Fruit fly (Drosophila melanogaster): Measurements from ENCODE around the gene CG6749.

Gene CG6749

dm6 chr3L:9733563-9733962 lies at the start of gene CG6749:
Gene CG6749 (minus strand): TSS chr3L:9733807.
- no peak for TF ChIP-seq CG33017 (tag; optimal IDR thresholded peaks at IDR 0.05)

DNA sequence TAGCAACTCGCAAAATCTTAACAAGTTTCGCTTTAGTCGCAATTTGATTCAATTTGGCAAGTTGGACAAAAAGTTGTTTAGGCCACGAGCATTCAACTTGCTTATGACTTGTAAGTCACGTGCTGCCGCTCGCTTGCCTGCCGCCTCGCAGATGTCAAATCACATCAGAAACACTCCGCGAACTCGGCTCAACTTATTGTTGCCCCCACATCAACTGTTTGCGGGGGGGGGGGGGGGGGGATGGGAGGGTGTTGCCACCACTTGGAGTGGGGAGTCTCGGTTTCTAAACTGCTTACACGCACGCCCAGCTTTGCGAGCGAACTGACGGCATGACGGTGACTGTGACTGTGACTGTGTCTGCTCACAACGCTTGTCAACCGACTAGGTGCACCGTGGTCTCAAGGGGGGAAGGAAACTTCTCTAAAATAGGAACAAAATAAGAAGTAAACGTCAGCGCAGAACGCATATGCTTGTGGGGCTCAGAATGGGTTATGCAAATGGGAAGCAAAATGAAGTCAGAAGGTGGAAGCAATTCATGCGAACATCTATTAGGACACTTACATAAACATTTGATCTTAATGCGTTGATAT lies 43.3 kb upstream of the CG6749 start:
- TF ChIP-seq kay (GFP tag; ENCODE audit: borderline replicate concordance) (no peak), bab1 (GFP tag; optimal IDR thresholded peaks at IDR 0.05) (no peak), Hr96 (GFP tag; optimal IDR thresholded peaks at IDR 0.05) (no peak), Crg-1 (GFP tag; optimal IDR thresholded peaks at IDR 0.05) (no peak), CG14711 (tag; optimal IDR thresholded peaks at IDR 0.05) (no peak), Clk (GFP tag; optimal IDR thresholded peaks at IDR 0.05) (no peak), CG7101 (tag; optimal IDR thresholded peaks at IDR 0.05) (no peak), cnc (optimal IDR thresholded peaks at IDR 0.05) (no peak), CG1620 (GFP tag; optimal IDR thresholded peaks at IDR 0.05) (no peak), Mnt (GFP tag; optimal IDR thresholded peaks at IDR 0.05) (no peak), CG33017 (tag; optimal IDR thresholded peaks at IDR 0.05) (no peak), CG5204 (GFP tag; optimal IDR thresholded peaks at IDR 0.05) (no peak), toe (GFP tag; optimal IDR thresholded peaks at IDR 0.05) (no peak), cic (GFP tag; optimal IDR thresholded peaks at IDR 0.05) (no peak), ovo (GFP tag; optimal IDR thresholded peaks at IDR 0.05) (no peak), tj (GFP tag; optimal IDR thresholded peaks at IDR 0.05) (no peak), CG7045 (GFP tag; optimal IDR thresholded peaks at IDR 0.05) (no peak), CG11617 (GFP tag; optimal IDR thresholded peaks at IDR 0.05) (no peak), CG12768 (GFP tag; optimal IDR thresholded peaks at IDR 0.05) (no peak), pad (GFP tag; optimal IDR thresholded peaks at IDR 0.05) (no peak)

- TF ChIP-seq CG33017 (tag; optimal IDR thresholded peaks at IDR 0.05) = no peak
- TF ChIP-seq tj (GFP tag; optimal IDR thresholded peaks at IDR 0.05) = no peak
- no peak for TF ChIP-seq ovo (GFP tag; optimal IDR thresholded peaks at IDR 0.05)
- no peak for TF ChIP-seq CG7101 (tag; optimal IDR thresholded peaks at IDR 0.05)
- no peak for TF ChIP-seq CG14711 (tag; optimal IDR thresholded peaks at IDR 0.05)
- no peak for TF ChIP-seq Mnt (GFP tag; optimal IDR thresholded peaks at IDR 0.05)
Measured at dm6 chr3L:9775728-9776127, 42.1 kb upstream of the CG6749 start.

DNA sequence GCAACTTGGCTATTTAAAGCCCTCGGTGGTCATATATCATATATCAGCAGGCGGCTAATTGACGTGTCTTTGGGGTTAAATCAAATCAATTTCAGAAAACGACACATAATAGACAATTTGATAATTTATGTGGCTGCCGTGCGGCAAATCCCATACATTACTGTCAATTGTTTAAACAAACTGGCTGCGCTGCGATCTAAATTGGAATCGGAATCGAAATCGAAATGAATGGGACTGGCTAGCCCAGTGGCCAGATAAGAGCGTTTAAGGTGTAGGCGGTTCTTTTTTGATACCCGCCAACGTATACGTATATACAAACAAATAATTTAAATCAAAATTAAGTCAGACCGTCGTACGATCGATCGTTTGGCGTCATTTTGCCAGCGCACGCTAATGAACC lies 34.8 kb upstream of the CG6749 start:
- TF ChIP-seq cnc (optimal IDR thresholded peaks at IDR 0.05) (no peak), CG14711 (tag; optimal IDR thresholded peaks at IDR 0.05) (no peak), ovo (GFP tag; optimal IDR thresholded peaks at IDR 0.05) (no peak), CG11617 (GFP tag; optimal IDR thresholded peaks at IDR 0.05) (no peak), CG7101 (tag; optimal IDR thresholded peaks at IDR 0.05) (no peak), kay (GFP tag; ENCODE audit: borderline replicate concordance) (no peak), pad (GFP tag; optimal IDR thresholded peaks at IDR 0.05) (no peak), toe (GFP tag; optimal IDR thresholded peaks at IDR 0.05) (no peak), Hr96 (GFP tag; optimal IDR thresholded peaks at IDR 0.05) (no peak), CG5204 (GFP tag; optimal IDR thresholded peaks at IDR 0.05) (no peak), CG1620 (GFP tag; optimal IDR thresholded peaks at IDR 0.05) (no peak), CG7045 (GFP tag; optimal IDR thresholded peaks at IDR 0.05) (no peak), tj (GFP tag; optimal IDR thresholded peaks at IDR 0.05) (no peak), cic (GFP tag; optimal IDR thresholded peaks at IDR 0.05) (no peak), Clk (GFP tag; optimal IDR thresholded peaks at IDR 0.05) (no peak), CG33017 (tag; optimal IDR thresholded peaks at IDR 0.05) (no peak), Mnt (GFP tag; optimal IDR thresholded peaks at IDR 0.05) (no peak), CG12768 (GFP tag; optimal IDR thresholded peaks at IDR 0.05) (no peak), Crg-1 (GFP tag; optimal IDR thresholded peaks at IDR 0.05) (no peak)

DNA sequence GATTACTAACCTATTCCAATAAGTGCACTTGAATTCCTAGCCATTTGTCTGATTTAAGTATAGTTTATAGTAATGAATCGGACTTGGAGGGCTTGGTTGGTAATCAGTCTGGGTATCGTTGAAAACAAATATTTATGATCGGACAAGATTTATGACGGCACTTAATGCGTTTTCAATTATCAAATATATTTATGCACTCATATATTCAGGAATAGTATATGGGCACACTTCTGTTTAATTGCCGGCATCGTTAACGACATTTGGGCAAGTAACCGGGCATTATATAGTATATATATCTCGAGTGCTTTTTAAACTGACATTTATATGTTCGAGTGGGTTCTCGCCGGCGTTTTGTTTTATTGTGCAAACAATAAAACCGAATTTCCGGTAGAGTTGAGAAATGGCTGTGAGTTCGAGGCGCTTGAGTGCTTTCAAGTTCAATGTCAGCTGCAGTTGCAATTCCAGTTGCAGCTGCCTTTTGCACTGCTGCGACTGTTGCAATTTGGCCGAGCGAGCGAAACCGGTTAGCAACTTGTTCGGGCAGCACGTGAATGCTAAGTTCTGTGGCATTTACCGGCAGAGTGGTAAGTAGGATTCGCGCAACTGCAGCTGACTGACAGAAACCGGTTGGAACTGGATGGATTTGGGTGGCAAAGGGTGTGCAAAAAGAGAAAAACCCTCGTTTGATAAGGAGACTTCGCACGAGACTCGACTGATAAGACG lies 34.2 kb upstream of the CG6749 start:
- TF ChIP-seq CG7045 (GFP tag; optimal IDR thresholded peaks at IDR 0.05) (peak; percentile 23), kay (GFP tag; ENCODE audit: borderline replicate concordance) (peak; percentile 47), CG12768 (GFP tag; optimal IDR thresholded peaks at IDR 0.05) (no peak)

DNA sequence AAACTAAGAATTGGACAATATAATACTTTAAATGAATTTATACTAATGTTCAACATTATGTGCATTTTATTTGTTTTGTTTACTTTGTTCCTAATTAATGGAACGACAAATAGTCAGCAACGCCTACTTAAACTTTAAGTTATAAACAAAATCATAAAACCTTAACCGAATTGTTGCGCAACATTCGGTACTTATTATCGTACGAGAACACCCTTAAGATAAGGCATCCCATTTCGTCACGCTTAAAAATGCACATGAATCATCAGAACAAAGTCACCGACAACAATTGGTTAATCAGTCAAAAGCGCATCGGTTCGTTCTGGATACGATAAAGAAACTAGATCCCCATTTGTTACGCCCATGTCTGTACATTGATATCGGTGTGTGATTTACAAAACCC lies 32.8 kb upstream of the CG6749 start:
- TF ChIP-seq bab1 (GFP tag; optimal IDR thresholded peaks at IDR 0.05) (no peak), CG14711 (tag; optimal IDR thresholded peaks at IDR 0.05) (no peak), tj (GFP tag; optimal IDR thresholded peaks at IDR 0.05) (no peak), CG1620 (GFP tag; optimal IDR thresholded peaks at IDR 0.05) (no peak), ovo (GFP tag; optimal IDR thresholded peaks at IDR 0.05) (no peak), Mnt (GFP tag; optimal IDR thresholded peaks at IDR 0.05) (no peak), CG7045 (GFP tag; optimal IDR thresholded peaks at IDR 0.05) (no peak)

DNA sequence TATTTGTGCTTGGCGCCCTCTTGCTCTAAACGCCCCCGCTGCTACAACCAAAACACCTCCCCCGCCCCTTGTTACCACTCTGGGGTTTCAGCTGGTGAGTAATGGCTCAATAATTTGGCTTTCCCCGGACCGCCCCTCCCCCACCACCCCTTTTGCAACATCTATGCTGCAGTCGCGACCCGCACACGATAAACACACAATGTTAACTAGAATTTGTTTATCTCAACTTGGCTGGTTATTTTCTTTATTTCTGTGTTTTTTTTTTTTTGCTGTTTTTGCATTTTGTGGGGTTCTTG lies 32.1 kb upstream of the CG6749 start:
- TF ChIP-seq pad (GFP tag; optimal IDR thresholded peaks at IDR 0.05) = no peak
- TF ChIP-seq CG1620 (GFP tag; optimal IDR thresholded peaks at IDR 0.05) = no peak
- no peak for TF ChIP-seq ovo (GFP tag; optimal IDR thresholded peaks at IDR 0.05)
- TF ChIP-seq cic (GFP tag; optimal IDR thresholded peaks at IDR 0.05) = no peak
- no peak for TF ChIP-seq CG33017 (tag; optimal IDR thresholded peaks at IDR 0.05)
- no peak for TF ChIP-seq Hr96 (GFP tag; optimal IDR thresholded peaks at IDR 0.05)
- TF ChIP-seq CG12768 (GFP tag; optimal IDR thresholded peaks at IDR 0.05) = no peak
- TF ChIP-seq Crg-1 (GFP tag; optimal IDR thresholded peaks at IDR 0.05) = no peak
- no peak for TF ChIP-seq bab1 (GFP tag; optimal IDR thresholded peaks at IDR 0.05)
- TF ChIP-seq CG5204 (GFP tag; optimal IDR thresholded peaks at IDR 0.05) = no peak
- TF ChIP-seq CG11617 (GFP tag; optimal IDR thresholded peaks at IDR 0.05) = no peak
- TF ChIP-seq Mnt (GFP tag; optimal IDR thresholded peaks at IDR 0.05) = no peak
- no peak for TF ChIP-seq tj (GFP tag; optimal IDR thresholded peaks at IDR 0.05)
- no peak for TF ChIP-seq CG7101 (tag; optimal IDR thresholded peaks at IDR 0.05)
- no peak for TF ChIP-seq toe (GFP tag; optimal IDR thresholded peaks at IDR 0.05)
- TF ChIP-seq Clk (GFP tag; optimal IDR thresholded peaks at IDR 0.05) = no peak
- no peak for TF ChIP-seq CG14711 (tag; optimal IDR thresholded peaks at IDR 0.05)
- TF ChIP-seq kay (GFP tag; ENCODE audit: borderline replicate concordance) = no peak
- TF ChIP-seq CG7045 (GFP tag; optimal IDR thresholded peaks at IDR 0.05) = no peak

Measured in whole organism, adult.